In genomic region chr2L:7313233-7313858, dm6 we compare ENCODE assay signal across 1 fruit fly cellular context.
TF ChIP-seq lines count a peak whose summit lies in the region.

No protein-coding gene starts in this region.

TF ChIP-seq in whole organism, embryonic, 481 proteins besides CTCF, POLR2A, EP300 and RAD21 (continued from another document):
- TF ChIP-seq wdn (GFP tag; IDR thresholded peaks at IDR 0.05; lab: Robert Waterston, UW) (no peak), scrt (GFP tag; optimal IDR thresholded peaks at IDR 0.05; lab: Kevin White, UChicago) (no peak), Six4 (GFP tag; optimal IDR thresholded peaks at IDR 0.05; lab: Kevin White, UChicago) (no peak), MTF-1 (GFP tag; optimal IDR thresholded peaks at IDR 0.05; lab: Kevin White, UChicago; ENCODE audit: borderline replicate concordance) (no peak), CG11695 (GFP tag; IDR thresholded peaks at IDR 0.05; lab: Robert Waterston, UW) (peak; percentile 51; the same call in 1 of the 3 replicates), NFAT (GFP tag; IDR thresholded peaks at IDR 0.05; lab: Robert Waterston, UW) (no peak), CG11085 (GFP tag; IDR thresholded peaks at IDR 0.05; lab: Robert Waterston, UW) (no peak), zf30C (GFP tag; optimal IDR thresholded peaks at IDR 0.05; lab: Kevin White, UChicago) (no peak), CG4730 (GFP tag; IDR thresholded peaks at IDR 0.05; lab: Robert Waterston, UW) (no peak), CG14965 (GFP tag; optimal IDR thresholded peaks at IDR 0.05; lab: Kevin White, UChicago; ENCODE audit: borderline replicate concordance) (no peak), az2 (GFP tag; optimal IDR thresholded peaks at IDR 0.05; lab: Kevin White, UChicago) (peak; percentile 29), CkIIα-i1 (GFP tag; IDR thresholded peaks at IDR 0.05; lab: Robert Waterston, UW) (no peak), CG6654 (GFP tag; optimal IDR thresholded peaks at IDR 0.05; lab: Kevin White, UChicago) (no peak), Dbx (GFP tag; IDR thresholded peaks at IDR 0.05; lab: Robert Waterston, UW) (no peak), B-H2 (GFP tag; optimal IDR thresholded peaks at IDR 0.05; lab: Kevin White, UChicago) (no peak), maf-S (GFP tag; optimal IDR thresholded peaks at IDR 0.05; lab: Kevin White, UChicago) (no peak), CG8924 (tag; optimal IDR thresholded peaks at IDR 0.05; lab: Kevin White, UChicago) (no peak), nom (GFP tag; optimal IDR thresholded peaks at IDR 0.05; lab: Kevin White, UChicago) (peak; percentile 48), lab (GFP tag; optimal IDR thresholded peaks at IDR 0.05; lab: Kevin White, UChicago) (no peak), Opbp (GFP tag; IDR thresholded peaks at IDR 0.05; lab: Robert Waterston, UW; ENCODE audit: partially characterized antibody) (no peak), Dad (GFP tag; optimal IDR thresholded peaks at IDR 0.05; lab: Kevin White, UChicago) (no peak), CG11560 (tag; IDR thresholded peaks at IDR 0.05; lab: Robert Waterston, UW) (no peak), BtbVII (GFP tag; optimal IDR thresholded peaks at IDR 0.05; lab: Kevin White, UChicago) (no peak), GATAe (GFP tag; conservative IDR thresholded peaks at IDR 0.05; lab: Robert Waterston, UW) (no peak), crc (GFP tag; optimal IDR thresholded peaks at IDR 0.05; lab: Kevin White, UChicago) (no peak), ind (GFP tag; optimal IDR thresholded peaks at IDR 0.05; lab: Kevin White, UChicago) (no peak), Jarid2 (GFP tag; optimal IDR thresholded peaks at IDR 0.05; lab: Kevin White, UChicago) (no peak), Elba2 (GFP tag; optimal IDR thresholded peaks at IDR 0.05; lab: Kevin White, UChicago) (no peak), CG3838 (GFP tag; optimal IDR thresholded peaks at IDR 0.05; lab: Kevin White, UChicago) (no peak), trh (GFP tag; optimal IDR thresholded peaks at IDR 0.05; lab: Kevin White, UChicago) (no peak), CG15269 (tag; optimal IDR thresholded peaks at IDR 0.05; lab: Kevin White, UChicago) (no peak), CG18476 (GFP tag; optimal IDR thresholded peaks at IDR 0.05; lab: Kevin White, UChicago) (no peak), klu (GFP tag; IDR thresholded peaks at IDR 0.05; lab: Robert Waterston, UW) (no peak), Dp (GFP tag; optimal IDR thresholded peaks at IDR 0.05; lab: Kevin White, UChicago) (no peak), Sin3A (optimal IDR thresholded peaks at IDR 0.05; lab: Kevin White, UChicago) (no peak), Adf1 (GFP tag; IDR thresholded peaks at IDR 0.05; lab: Robert Waterston, UW) (no peak), Atf3 (GFP tag; optimal IDR thresholded peaks at IDR 0.05; lab: Kevin White, UChicago) (no peak), CG8290 (GFP tag; optimal IDR thresholded peaks at IDR 0.05; lab: Kevin White, UChicago) (no peak), CG8290 (tag; optimal IDR thresholded peaks at IDR 0.05; lab: Kevin White, UChicago) (no peak), jumu (GFP tag; optimal IDR thresholded peaks at IDR 0.05; lab: Kevin White, UChicago) (peak; percentile 27), fu2 (GFP tag; optimal IDR thresholded peaks at IDR 0.05; lab: Kevin White, UChicago) (no peak), nerfin-1 (tag; optimal IDR thresholded peaks at IDR 0.05; lab: Kevin White, UChicago) (no peak), CG1602 (GFP tag; optimal IDR thresholded peaks at IDR 0.05; lab: Kevin White, UChicago) (no peak), CG4282 (GFP tag; optimal IDR thresholded peaks at IDR 0.05; lab: Kevin White, UChicago) (no peak), onecut (GFP tag; IDR thresholded peaks at IDR 0.05; lab: Robert Waterston, UW) (no peak), Nf-YA (GFP tag; IDR thresholded peaks at IDR 0.05; lab: Robert Waterston, UW) (no peak), jing (GFP tag; optimal IDR thresholded peaks at IDR 0.05; lab: Kevin White, UChicago) (peak; percentile 13), sob (GFP tag; IDR thresholded peaks at IDR 0.05; lab: Robert Waterston, UW) (no peak), fd3F (GFP tag; optimal IDR thresholded peaks at IDR 0.05; lab: Kevin White, UChicago) (no peak), Fer1 (GFP tag; optimal IDR thresholded peaks at IDR 0.05; lab: Kevin White, UChicago) (no peak), Awh (GFP tag; IDR thresholded peaks at IDR 0.05; lab: Robert Waterston, UW) (peak; percentile 61), ERR (GFP tag; optimal IDR thresholded peaks at IDR 0.05; lab: Kevin White, UChicago) (no peak), CG10654 (GFP tag; optimal IDR thresholded peaks at IDR 0.05; lab: Kevin White, UChicago) (no peak), CG4617 (GFP tag; optimal IDR thresholded peaks at IDR 0.05; lab: Kevin White, UChicago; ENCODE audit: borderline replicate concordance) (no peak), CG12155 (GFP tag; optimal IDR thresholded peaks at IDR 0.05; lab: Kevin White, UChicago) (no peak), CG3065 (GFP tag; optimal IDR thresholded peaks at IDR 0.05; lab: Kevin White, UChicago) (no peak), CG12769 (tag; optimal IDR thresholded peaks at IDR 0.05; lab: Kevin White, UChicago) (no peak), CHES-1-like (GFP tag; optimal IDR thresholded peaks at IDR 0.05; lab: Kevin White, UChicago) (no peak), lmd (GFP tag; IDR thresholded peaks at IDR 0.05; lab: Robert Waterston, UW) (peak; percentile 47; the same call in 1 of the 2 replicates), Deaf1 (tag; optimal IDR thresholded peaks at IDR 0.05; lab: Kevin White, UChicago) (peak; percentile 66), Ssrp (tag; optimal IDR thresholded peaks at IDR 0.05; lab: Kevin White, UChicago) (peak; percentile 22), amos (GFP tag; IDR thresholded peaks at IDR 0.05; lab: Robert Waterston, UW; ENCODE audit: partially characterized antibody) (no peak), CG14667 (GFP tag; IDR thresholded peaks at IDR 0.05; lab: Robert Waterston, UW) (no peak), Hand (GFP tag; optimal IDR thresholded peaks at IDR 0.05; lab: Kevin White, UChicago) (no peak), en (GFP tag; optimal IDR thresholded peaks at IDR 0.05; lab: Kevin White, UChicago) (no peak), Antp (GFP tag; optimal IDR thresholded peaks at IDR 0.05; lab: Kevin White, UChicago) (no peak), zfh1 (GFP tag; IDR thresholded peaks at IDR 0.05; lab: Robert Waterston, UW) (peak; percentile 80), CG5245 (GFP tag; optimal IDR thresholded peaks at IDR 0.05; lab: Kevin White, UChicago) (no peak), CG13894 (tag; optimal IDR thresholded peaks at IDR 0.05; lab: Kevin White, UChicago) (no peak), salm (tag; optimal IDR thresholded peaks at IDR 0.05; lab: Kevin White, UChicago) (no peak), ewg (GFP tag; optimal IDR thresholded peaks at IDR 0.05; lab: Kevin White, UChicago) (no peak), croc (GFP tag; conservative IDR thresholded peaks at IDR 0.05; lab: Robert Waterston, UW) (peak; percentile 38; the same call in 2 of the 3 replicates), sisA (GFP tag; IDR thresholded peaks at IDR 0.05; lab: Robert Waterston, UW) (peak; percentile 53; the same call in 1 of the 2 replicates), CG17912 (GFP tag; optimal IDR thresholded peaks at IDR 0.05; lab: Kevin White, UChicago) (no peak), otp (GFP tag; IDR thresholded peaks at IDR 0.05; lab: Robert Waterston, UW) (peak; percentile 72; the same call in 2 of the 3 replicates), CG2889 (GFP tag; IDR thresholded peaks at IDR 0.05; lab: Robert Waterston, UW) (no peak), CG10565 (GFP tag; optimal IDR thresholded peaks at IDR 0.05; lab: Kevin White, UChicago) (no peak), CG4424 (GFP tag; optimal IDR thresholded peaks at IDR 0.05; lab: Kevin White, UChicago) (peak; percentile 35), CG15696 (tag; optimal IDR thresholded peaks at IDR 0.05; lab: Kevin White, UChicago) (no peak), CG6175 (GFP tag; IDR thresholded peaks at IDR 0.05; lab: Robert Waterston, UW) (no peak), Sry-δ (GFP tag; optimal IDR thresholded peaks at IDR 0.05; lab: Kevin White, UChicago) (no peak), sim (GFP tag; IDR thresholded peaks at IDR 0.05; lab: Robert Waterston, UW) (no peak), Taf1 (GFP tag; IDR thresholded peaks at IDR 0.05; lab: Robert Waterston, UW) (no peak), Gsc (GFP tag; IDR thresholded peaks at IDR 0.05; lab: Robert Waterston, UW) (no peak; the same call in 1 of the 2 replicates), Hr39 (optimal IDR thresholded peaks at IDR 0.05; lab: Kevin White, UChicago) (no peak), CG43689 (GFP tag; IDR thresholded peaks at IDR 0.05; lab: Robert Waterston, UW) (no peak), CG3281 (GFP tag; optimal IDR thresholded peaks at IDR 0.05; lab: Kevin White, UChicago) (no peak), CG13287 (GFP tag; IDR thresholded peaks at IDR 0.05; lab: Robert Waterston, UW; ENCODE audit: partially characterized antibody) (no peak), CG7839 (tag; optimal IDR thresholded peaks at IDR 0.05; lab: Kevin White, UChicago) (peak; percentile 3), CG14710 (tag; optimal IDR thresholded peaks at IDR 0.05; lab: Kevin White, UChicago) (peak; percentile 13), CG6765 (GFP tag; optimal IDR thresholded peaks at IDR 0.05; lab: Kevin White, UChicago) (no peak), Abd-B (GFP tag; optimal IDR thresholded peaks at IDR 0.05; lab: Kevin White, UChicago) (no peak), CG18619 (GFP tag; optimal IDR thresholded peaks at IDR 0.05; lab: Kevin White, UChicago) (no peak), dysf (GFP tag; IDR thresholded peaks at IDR 0.05; lab: Robert Waterston, UW) (no peak), pita (GFP tag; optimal IDR thresholded peaks at IDR 0.05; lab: Kevin White, UChicago) (no peak), dmrt99B (tag; optimal IDR thresholded peaks at IDR 0.05; lab: Kevin White, UChicago) (peak; percentile 4), tx (GFP tag; optimal IDR thresholded peaks at IDR 0.05; lab: Kevin White, UChicago) (no peak), Rx (GFP tag; IDR thresholded peaks at IDR 0.05; lab: Robert Waterston, UW) (no peak), CrebB (tag; optimal IDR thresholded peaks at IDR 0.05; lab: Kevin White, UChicago) (no peak), bcd (GFP tag; optimal IDR thresholded peaks at IDR 0.05; lab: Kevin White, UChicago) (peak; percentile 7), trem (tag; optimal IDR thresholded peaks at IDR 0.05; lab: Kevin White, UChicago) (no peak), CG8359 (GFP tag; optimal IDR thresholded peaks at IDR 0.05; lab: Kevin White, UChicago; ENCODE audit: borderline replicate concordance) (no peak), Xrp1 (GFP tag; IDR thresholded peaks at IDR 0.05; lab: Robert Waterston, UW) (peak; percentile 81), zen (tag; optimal IDR thresholded peaks at IDR 0.05; lab: Kevin White, UChicago) (no peak), CG11398 (GFP tag; optimal IDR thresholded peaks at IDR 0.05; lab: Kevin White, UChicago) (no peak), HLHmδ (GFP tag; optimal IDR thresholded peaks at IDR 0.05; lab: Kevin White, UChicago) (no peak), odd (GFP tag; optimal IDR thresholded peaks at IDR 0.05; lab: Kevin White, UChicago) (no peak), CG6854 (GFP tag; optimal IDR thresholded peaks at IDR 0.05; lab: Kevin White, UChicago) (no peak), Hsf (GFP tag; optimal IDR thresholded peaks at IDR 0.05; lab: Kevin White, UChicago) (peak; percentile 30), HLH3B (GFP tag; IDR thresholded peaks at IDR 0.05; lab: Robert Waterston, UW) (peak; percentile 57), CG6254 (GFP tag; optimal IDR thresholded peaks at IDR 0.05; lab: Kevin White, UChicago) (no peak), Drgx (GFP tag; IDR thresholded peaks at IDR 0.05; lab: Robert Waterston, UW) (peak; percentile 87), peb (GFP tag; IDR thresholded peaks at IDR 0.05; lab: Robert Waterston, UW) (peak; percentile 58), CG10321 (GFP tag; IDR thresholded peaks at IDR 0.05; lab: Robert Waterston, UW) (0 out of 2 replicates have a peak, but pooled peaks have one; percentile 24), Spps (tag; optimal IDR thresholded peaks at IDR 0.05; lab: Kevin White, UChicago) (no peak), Ada2b (GFP tag; IDR thresholded peaks at IDR 0.05; lab: Robert Waterston, UW) (no peak), CG7987 (GFP tag; optimal IDR thresholded peaks at IDR 0.05; lab: Kevin White, UChicago) (no peak)
